Worm (Caenorhabditis elegans) whole organism, late embryonic: ENCODE results near the gene Y49F6C.2.

ENCODE experiments used
- C38D4.7 ChIP-seq: fragments of 200-800 bp; sonication (Bioruptor generic); optimal IDR thresholded peaks from 2 replicates; lab custom pipeline; 2018; ENCODE audit warnings: mild to moderate bottlenecking, missing genetic modification characterization, moderate library complexity, missing compliant biosample characterization
- K09A11.1 ChIP-seq: sonication (generic microtip); optimal IDR thresholded peaks from 2 replicates; lab custom pipeline; 2017; ENCODE audit warnings: antibody characterized with exemption, mild to moderate bottlenecking, missing genetic modification characterization, missing compliant biosample characterization; ENCODE audit not compliant: insufficient read depth
- ahr-1 ChIP-seq: sonication (generic microtip); optimal IDR thresholded peaks from 2 replicates; lab custom pipeline; 2016; ENCODE audit warnings: missing genetic modification characterization, missing compliant biosample characterization
- ceh-48 ChIP-seq: sonication (generic microtip); optimal IDR thresholded peaks from 2 replicates; lab custom pipeline; 2016; ENCODE audit warnings: missing genetic modification characterization, inconsistent platforms, missing compliant biosample characterization
- ceh-9 ChIP-seq: sonication (generic microtip); optimal IDR thresholded peaks from 2 replicates; lab custom pipeline; 2016; ENCODE audit warnings: mild to moderate bottlenecking, missing genetic modification characterization, inconsistent platforms, missing compliant biosample characterization
- dmd-4 ChIP-seq: sonication (generic microtip); optimal IDR thresholded peaks from 2 replicates; lab custom pipeline; 2016; ENCODE audit warnings: borderline replicate concordance, missing genetic modification characterization, missing compliant biosample characterization
- fkh-10 ChIP-seq: fragments of 150-350 bp; optimal IDR thresholded peaks from 2 replicates; lab custom pipeline; 2014; ENCODE audit warnings: missing biosample characterization, missing genetic modification reagents, missing genetic modification characterization

DNA sequence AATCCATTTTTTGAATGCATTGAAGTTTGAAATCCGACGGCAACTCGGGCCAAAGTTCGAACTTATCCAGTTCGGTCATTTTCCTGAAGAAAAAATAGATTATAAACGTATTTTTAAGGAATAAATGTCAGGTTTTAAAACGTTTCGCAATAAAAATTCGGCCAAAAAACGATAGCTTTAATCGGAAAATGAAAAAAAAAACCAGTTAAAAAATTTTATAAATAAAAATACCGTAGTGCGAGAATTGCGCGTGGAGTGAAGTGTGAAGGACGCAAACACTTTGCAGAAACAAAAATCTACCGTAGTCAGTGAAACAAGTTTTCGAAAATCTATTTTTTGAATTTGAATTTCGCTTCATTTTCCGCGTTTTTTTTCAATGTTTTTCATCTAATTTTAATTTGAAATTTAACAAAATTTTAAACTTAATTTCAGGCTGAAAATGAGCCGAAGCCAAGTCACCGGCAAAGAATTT is 28.5 kb upstream of the Y49F6C.2 start, which contains the start of gene F14D2.8:
- TF ChIP-seq C38D4.7 (no peak), fkh-10 (GFP tag; lab: Kevin White, UChicago) (no peak), ceh-48 (tag; lab: Kevin White, UChicago) (no peak), ceh-9 (tag; lab: Kevin White, UChicago) (no peak), K09A11.1 (tag; lab: Kevin White, UChicago) (no peak), ahr-1 (tag; lab: Kevin White, UChicago) (no peak), dmd-4 (tag; lab: Kevin White, UChicago) (no peak)
